Worm (Caenorhabditis elegans): Measurements from ENCODE around the gene T26H5.10.

DNA sequence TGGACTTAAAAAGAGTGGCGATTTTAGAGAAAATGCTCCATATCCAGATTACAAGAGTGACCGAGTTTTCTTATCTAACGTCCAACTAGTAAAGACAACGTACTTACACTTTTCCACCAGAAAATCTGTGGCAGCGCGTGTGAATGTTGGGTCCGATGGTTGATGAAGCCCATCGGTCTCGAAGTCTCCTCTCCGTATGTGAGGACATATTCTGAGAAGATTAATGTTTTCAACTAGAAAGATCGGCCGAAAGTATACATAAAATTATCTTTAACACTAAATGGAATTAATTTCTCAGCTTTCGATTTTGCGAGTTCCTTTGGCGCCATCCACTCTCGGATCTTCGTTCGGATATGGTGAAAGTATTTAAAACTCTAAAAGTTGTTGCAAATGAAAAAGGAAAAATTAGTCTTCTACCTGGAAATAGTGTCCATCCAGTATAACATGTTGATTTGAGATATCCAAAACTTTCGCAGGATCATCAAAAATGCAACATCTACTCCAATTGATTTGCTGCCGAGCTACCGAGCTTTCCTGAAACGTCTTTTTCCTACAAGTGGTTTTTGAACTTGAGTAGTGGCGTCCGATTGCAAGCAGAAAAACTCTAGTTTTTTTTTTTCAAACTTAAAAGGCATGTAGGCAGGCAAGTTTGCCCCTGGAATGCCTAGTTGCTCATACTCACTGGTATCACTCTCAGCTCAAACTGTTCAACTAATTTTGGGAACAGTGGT lies 12.1 kb downstream of the T26H5.10 start:
- TF ChIP-seq fkh-6 (tag; optimal IDR thresholded peaks at IDR 0.05) (no peak), fkh-10 (GFP tag; optimal IDR thresholded peaks at IDR 0.05) (no peak), ama-1 (optimal IDR thresholded peaks at IDR 0.05) (no peak), unc-55 (GFP tag; optimal IDR thresholded peaks at IDR 0.05) (no peak), nhr-232 (tag; optimal IDR thresholded peaks at IDR 0.05) (no peak)
